Fruit fly (Drosophila melanogaster): ENCODE results near the gene CG13727.

CG13727 gene

dm6 chr3L:17381990-17382389, 40.9 kb upstream of the CG13727 start:
- no peak for TF ChIP-seq pad (GFP tag; optimal IDR thresholded peaks at IDR 0.05)
- TF ChIP-seq bab1 (GFP tag; optimal IDR thresholded peaks at IDR 0.05), result no peak
- TF ChIP-seq CG7101 (tag; optimal IDR thresholded peaks at IDR 0.05), result no peak
- TF ChIP-seq CG5204 (GFP tag; optimal IDR thresholded peaks at IDR 0.05), result no peak
- TF ChIP-seq cic (GFP tag; optimal IDR thresholded peaks at IDR 0.05), result no peak

dm6 chr3L:17379311-17379710, 38.2 kb upstream of the CG13727 start, which contains the start of gene Cad74A:
Cad74A (minus strand) TSS chr3L:17379530.
- no peak for TF ChIP-seq cnc (optimal IDR thresholded peaks at IDR 0.05)
- peak; percentile 34 for TF ChIP-seq tj (GFP tag; optimal IDR thresholded peaks at IDR 0.05)

DNA sequence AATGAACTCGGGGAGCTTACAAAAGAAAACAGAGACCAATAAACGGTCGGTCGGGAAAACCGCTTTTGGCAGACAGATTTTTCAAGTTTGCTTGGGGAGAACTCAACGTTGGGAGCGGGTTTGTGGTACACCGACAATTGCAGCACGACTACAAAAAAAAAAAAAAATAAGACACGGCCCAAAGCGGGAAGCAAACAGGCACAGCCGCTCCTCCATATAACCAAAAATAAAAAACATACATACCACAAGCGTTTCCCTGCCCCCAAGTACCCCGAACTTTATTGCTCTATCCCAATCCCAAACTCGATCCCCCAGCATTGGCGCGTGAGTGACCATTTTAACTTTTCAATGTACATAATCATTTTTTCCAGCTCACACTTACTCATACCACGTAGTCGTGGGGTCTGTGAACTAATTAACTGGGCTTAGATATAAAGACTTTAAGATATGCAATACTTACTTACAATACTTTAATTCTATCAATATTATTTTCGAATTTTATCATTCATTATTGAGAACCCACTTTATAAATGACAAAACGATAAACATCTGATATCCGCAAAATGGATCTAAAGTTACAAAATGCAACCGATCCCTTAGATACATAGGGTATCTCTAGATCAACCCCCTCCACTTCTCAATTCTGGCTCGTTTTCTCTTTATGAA, 34.0 kb upstream of the CG13727 start:
- TF ChIP-seq cic (GFP tag; optimal IDR thresholded peaks at IDR 0.05) (no peak), tj (GFP tag; optimal IDR thresholded peaks at IDR 0.05) (no peak), Hr96 (GFP tag; optimal IDR thresholded peaks at IDR 0.05) (no peak), CG7045 (GFP tag; optimal IDR thresholded peaks at IDR 0.05) (no peak), CG1620 (GFP tag; optimal IDR thresholded peaks at IDR 0.05) (no peak), pad (GFP tag; optimal IDR thresholded peaks at IDR 0.05) (no peak), CG12768 (GFP tag; optimal IDR thresholded peaks at IDR 0.05) (no peak), ovo (GFP tag; optimal IDR thresholded peaks at IDR 0.05) (no peak), Clk (GFP tag; optimal IDR thresholded peaks at IDR 0.05) (no peak), toe (GFP tag; optimal IDR thresholded peaks at IDR 0.05) (no peak), CG5204 (GFP tag; optimal IDR thresholded peaks at IDR 0.05) (no peak), cnc (optimal IDR thresholded peaks at IDR 0.05) (no peak), kay (GFP tag; ENCODE audit: borderline replicate concordance) (no peak), Mnt (GFP tag; optimal IDR thresholded peaks at IDR 0.05) (no peak), bab1 (GFP tag; optimal IDR thresholded peaks at IDR 0.05) (no peak), CG7101 (tag; optimal IDR thresholded peaks at IDR 0.05) (no peak), CG14711 (tag; optimal IDR thresholded peaks at IDR 0.05) (no peak), Crg-1 (GFP tag; optimal IDR thresholded peaks at IDR 0.05) (no peak)

DNA sequence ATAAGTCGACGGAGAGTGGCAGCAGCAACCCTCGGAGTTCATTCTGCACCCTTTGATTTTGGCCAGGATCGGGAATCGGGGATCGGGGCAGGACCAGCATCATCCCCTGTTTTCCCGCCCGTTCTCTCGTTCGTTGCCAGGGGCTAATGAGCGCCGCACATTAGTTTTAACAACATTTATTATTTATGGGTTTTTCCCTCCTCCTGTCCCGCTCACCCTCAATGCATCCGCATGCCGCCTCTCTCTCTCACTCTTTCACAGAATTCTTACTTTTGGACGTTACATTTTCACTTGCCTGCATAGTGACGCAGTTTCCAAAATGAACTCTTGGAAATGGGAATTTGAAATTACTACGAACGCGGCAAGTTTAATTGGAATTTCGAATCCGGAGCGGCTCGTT, 25.8 kb upstream of the CG13727 start:
- no peak for TF ChIP-seq CG14711 (tag; optimal IDR thresholded peaks at IDR 0.05)
- no peak for TF ChIP-seq CG5204 (GFP tag; optimal IDR thresholded peaks at IDR 0.05)
- no peak for TF ChIP-seq CG11617 (GFP tag; optimal IDR thresholded peaks at IDR 0.05)
- no peak for TF ChIP-seq Clk (GFP tag; optimal IDR thresholded peaks at IDR 0.05)

DNA sequence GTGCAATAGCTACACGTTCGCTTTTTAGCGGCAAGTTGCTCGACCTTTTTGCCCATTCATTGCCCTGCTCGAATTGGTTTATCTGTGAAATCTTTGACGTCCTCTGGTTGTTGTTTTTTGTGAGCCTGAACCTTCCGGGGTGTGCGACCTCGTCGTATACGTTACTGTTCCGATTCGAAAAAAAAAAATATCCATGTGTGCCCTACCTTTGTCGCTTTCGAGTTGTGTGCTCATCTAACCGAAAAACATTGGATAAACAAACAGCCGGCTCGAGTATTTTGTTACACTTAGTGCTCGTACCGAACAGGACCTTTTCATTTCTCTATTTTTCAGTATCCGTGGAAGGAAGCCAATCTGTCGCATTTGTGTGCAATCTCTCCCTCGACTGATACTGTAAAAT, 22.9 kb upstream of the CG13727 start:
- no peak for TF ChIP-seq CG11617 (GFP tag; optimal IDR thresholded peaks at IDR 0.05)
- TF ChIP-seq tj (GFP tag; optimal IDR thresholded peaks at IDR 0.05), result no peak
- TF ChIP-seq Hr96 (GFP tag; optimal IDR thresholded peaks at IDR 0.05), result no peak
- no peak for TF ChIP-seq CG33017 (tag; optimal IDR thresholded peaks at IDR 0.05)
- no peak for TF ChIP-seq ovo (GFP tag; optimal IDR thresholded peaks at IDR 0.05)
- no peak for TF ChIP-seq CG12768 (GFP tag; optimal IDR thresholded peaks at IDR 0.05)
- TF ChIP-seq Mnt (GFP tag; optimal IDR thresholded peaks at IDR 0.05), result no peak
- TF ChIP-seq Clk (GFP tag; optimal IDR thresholded peaks at IDR 0.05), result no peak
- no peak for TF ChIP-seq Crg-1 (GFP tag; optimal IDR thresholded peaks at IDR 0.05)
- no peak for TF ChIP-seq pad (GFP tag; optimal IDR thresholded peaks at IDR 0.05)
- TF ChIP-seq CG1620 (GFP tag; optimal IDR thresholded peaks at IDR 0.05), result no peak
- TF ChIP-seq kay (GFP tag; ENCODE audit: borderline replicate concordance), result no peak
- TF ChIP-seq CG14711 (tag; optimal IDR thresholded peaks at IDR 0.05), result no peak
- no peak for TF ChIP-seq toe (GFP tag; optimal IDR thresholded peaks at IDR 0.05)
- no peak for TF ChIP-seq bab1 (GFP tag; optimal IDR thresholded peaks at IDR 0.05)
- no peak for TF ChIP-seq CG7101 (tag; optimal IDR thresholded peaks at IDR 0.05)
- no peak for TF ChIP-seq CG7045 (GFP tag; optimal IDR thresholded peaks at IDR 0.05)
- no peak for TF ChIP-seq cnc (optimal IDR thresholded peaks at IDR 0.05)
- no peak for TF ChIP-seq cic (GFP tag; optimal IDR thresholded peaks at IDR 0.05)
- TF ChIP-seq CG5204 (GFP tag; optimal IDR thresholded peaks at IDR 0.05), result no peak

DNA sequence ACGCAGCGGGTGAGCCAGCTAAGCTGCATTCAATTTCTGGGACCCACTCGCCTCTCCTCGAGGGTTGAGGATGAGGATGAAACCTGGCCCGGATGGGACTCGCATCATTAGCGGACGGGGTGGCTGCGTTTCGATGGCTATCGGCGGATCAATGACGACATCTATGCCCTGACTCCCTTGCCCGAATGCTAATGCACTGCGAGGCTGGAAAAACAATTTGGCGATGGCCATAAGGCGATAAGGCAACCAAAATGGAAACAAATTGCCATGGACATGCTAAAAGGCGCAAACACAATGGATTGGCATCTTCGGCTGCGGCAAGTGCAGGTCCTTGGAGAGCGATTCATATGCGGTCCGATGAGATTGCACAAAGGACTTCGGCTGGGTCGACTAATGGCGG, 21.8 kb upstream of the CG13727 start:
- no peak for TF ChIP-seq CG33017 (tag; optimal IDR thresholded peaks at IDR 0.05)
- no peak for TF ChIP-seq CG5204 (GFP tag; optimal IDR thresholded peaks at IDR 0.05)
- no peak for TF ChIP-seq CG7045 (GFP tag; optimal IDR thresholded peaks at IDR 0.05)
- TF ChIP-seq CG14711 (tag; optimal IDR thresholded peaks at IDR 0.05), result no peak
- no peak for TF ChIP-seq cnc (optimal IDR thresholded peaks at IDR 0.05)
- TF ChIP-seq CG12768 (GFP tag; optimal IDR thresholded peaks at IDR 0.05), result no peak
- TF ChIP-seq CG11617 (GFP tag; optimal IDR thresholded peaks at IDR 0.05), result no peak
- no peak for TF ChIP-seq Hr96 (GFP tag; optimal IDR thresholded peaks at IDR 0.05)
- TF ChIP-seq bab1 (GFP tag; optimal IDR thresholded peaks at IDR 0.05), result no peak
- no peak for TF ChIP-seq Mnt (GFP tag; optimal IDR thresholded peaks at IDR 0.05)
- TF ChIP-seq CG1620 (GFP tag; optimal IDR thresholded peaks at IDR 0.05), result no peak
- TF ChIP-seq ovo (GFP tag; optimal IDR thresholded peaks at IDR 0.05), result no peak
- no peak for TF ChIP-seq tj (GFP tag; optimal IDR thresholded peaks at IDR 0.05)
- TF ChIP-seq pad (GFP tag; optimal IDR thresholded peaks at IDR 0.05), result no peak
- no peak for TF ChIP-seq cic (GFP tag; optimal IDR thresholded peaks at IDR 0.05)
- no peak for TF ChIP-seq Crg-1 (GFP tag; optimal IDR thresholded peaks at IDR 0.05)
- TF ChIP-seq kay (GFP tag; ENCODE audit: borderline replicate concordance), result no peak

DNA sequence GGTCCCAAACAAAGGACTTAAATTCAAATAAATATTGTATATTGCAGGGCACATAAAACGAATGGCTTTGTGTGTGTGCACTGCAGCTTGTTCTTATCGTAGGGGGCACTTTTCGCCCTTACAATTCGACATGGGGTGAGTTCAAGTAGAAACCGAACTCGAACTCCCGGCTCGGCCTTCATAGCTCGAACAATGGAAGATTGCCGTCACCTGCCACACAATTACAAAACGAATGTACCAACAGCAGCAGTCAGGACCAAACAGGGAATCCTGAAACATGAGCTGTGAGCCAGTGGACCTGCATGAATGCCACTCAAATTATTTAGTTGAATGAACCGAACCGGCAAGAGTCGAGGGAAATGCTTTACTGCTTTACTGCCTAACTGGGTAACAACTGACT, 20.8 kb upstream of the CG13727 start:
- TF ChIP-seq ovo (GFP tag; optimal IDR thresholded peaks at IDR 0.05) (no peak), CG11617 (GFP tag; optimal IDR thresholded peaks at IDR 0.05) (no peak), pad (GFP tag; optimal IDR thresholded peaks at IDR 0.05) (no peak), CG7045 (GFP tag; optimal IDR thresholded peaks at IDR 0.05) (no peak), toe (GFP tag; optimal IDR thresholded peaks at IDR 0.05) (no peak), kay (GFP tag; ENCODE audit: borderline replicate concordance) (no peak), tj (GFP tag; optimal IDR thresholded peaks at IDR 0.05) (no peak), Clk (GFP tag; optimal IDR thresholded peaks at IDR 0.05) (no peak), CG33017 (tag; optimal IDR thresholded peaks at IDR 0.05) (no peak), Mnt (GFP tag; optimal IDR thresholded peaks at IDR 0.05) (no peak)

Measured in whole organism, adult.